Fruit fly (Drosophila melanogaster): ENCODE data around the gene drpr.
A peak's percentile ranks its signal among the peaks of the same experiment; 100 is the strongest.

drpr gene

DNA sequence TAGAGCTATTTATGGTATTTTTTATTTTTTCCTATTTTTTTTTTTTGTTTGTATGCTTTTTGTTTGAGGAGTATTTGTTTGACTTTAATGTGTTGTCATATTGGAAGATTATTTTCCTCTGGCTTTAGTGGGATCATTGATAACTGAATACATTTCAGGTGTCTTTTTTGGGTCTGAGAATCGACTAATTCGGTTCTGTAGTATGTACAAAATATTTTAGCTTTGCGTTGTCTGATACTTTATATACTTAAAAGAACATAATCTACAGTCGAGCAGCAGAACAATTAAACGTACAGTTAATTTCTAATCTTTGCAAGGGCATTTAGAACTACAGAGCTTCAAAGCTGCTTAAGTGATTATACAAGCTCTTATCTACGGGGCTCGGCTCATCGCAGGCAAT, 7.9 kb downstream of the drpr start, which contains the start of gene CG18171:
CG18171 (minus strand) TSS at position 101 of the 400 bp plus-strand sequence.
- TF ChIP-seq CG32006 (GFP tag; optimal IDR thresholded peaks at IDR 0.05) (no peak), Blimp-1 (GFP tag; optimal IDR thresholded peaks at IDR 0.05) (no peak), CG6163 (GFP tag; IDR thresholded peaks at IDR 0.05) (no peak), CG11762 (GFP tag; optimal IDR thresholded peaks at IDR 0.05; ENCODE audit: insufficient read depth) (no peak), CG6276 (GFP tag; optimal IDR thresholded peaks at IDR 0.05) (no peak), Eip75B (GFP tag; optimal IDR thresholded peaks at IDR 0.05) (no peak), dsx (GFP tag; optimal IDR thresholded peaks at IDR 0.05; ENCODE audit: poor library complexity, severe bottlenecking) (no peak), achi (GFP tag; optimal IDR thresholded peaks at IDR 0.05) (no peak), CG6808 (GFP tag; optimal IDR thresholded peaks at IDR 0.05) (no peak), Ets96B (tag; optimal IDR thresholded peaks at IDR 0.05) (no peak), pdm3 (GFP tag; optimal IDR thresholded peaks at IDR 0.05) (no peak), CG4318 (GFP tag; optimal IDR thresholded peaks at IDR 0.05) (no peak)

DNA sequence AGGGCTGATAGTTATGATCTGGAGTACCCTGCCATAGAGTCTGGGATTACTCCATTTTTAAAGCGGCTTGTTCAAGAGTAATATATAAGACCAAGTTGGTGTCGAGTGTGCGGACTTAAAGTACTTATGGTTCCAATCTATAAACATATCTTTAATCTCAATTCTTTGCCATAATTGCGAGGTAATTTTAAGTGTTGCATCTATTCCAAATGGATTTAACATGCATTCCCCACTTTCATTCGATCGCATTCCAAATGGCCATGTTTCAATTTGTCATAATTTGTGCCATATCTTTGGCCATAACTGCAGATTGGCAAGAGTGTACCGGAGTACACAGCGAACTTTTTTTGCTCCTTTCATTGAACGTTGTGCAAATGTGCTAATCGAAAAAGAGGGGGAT, 19.7 kb downstream of the drpr start:
- TF ChIP-seq CG34406 (GFP tag; optimal IDR thresholded peaks at IDR 0.05) (no peak), CG6854 (GFP tag; optimal IDR thresholded peaks at IDR 0.05) (no peak), Sox14 (GFP tag; optimal IDR thresholded peaks at IDR 0.05) (peak; percentile 17), CG31627 (GFP tag; optimal IDR thresholded peaks at IDR 0.05) (peak; percentile 17), salr (GFP tag; optimal IDR thresholded peaks at IDR 0.05) (peak in 1 of 2 experiments; percentile 24), CG3919 (GFP tag; optimal IDR thresholded peaks at IDR 0.05) (peak; percentile 2), OdsH (GFP tag; optimal IDR thresholded peaks at IDR 0.05) (no peak), fkh (GFP tag; optimal IDR thresholded peaks at IDR 0.05) (no peak), esn (GFP tag; optimal IDR thresholded peaks at IDR 0.05) (no peak), CG8632 (GFP tag; optimal IDR thresholded peaks at IDR 0.05) (peak; percentile 18), Ets21C (GFP tag; optimal IDR thresholded peaks at IDR 0.05) (no peak), CG6792 (GFP tag; optimal IDR thresholded peaks at IDR 0.05) (peak; percentile 1), vri (GFP tag; optimal IDR thresholded peaks at IDR 0.05) (no peak), dsx (GFP tag; optimal IDR thresholded peaks at IDR 0.05; ENCODE audit: poor library complexity, severe bottlenecking) (no peak), Blimp-1 (GFP tag; optimal IDR thresholded peaks at IDR 0.05) (no peak), CG10631 (GFP tag; optimal IDR thresholded peaks at IDR 0.05) (no peak), pdm3 (GFP tag; optimal IDR thresholded peaks at IDR 0.05) (no peak), CG6276 (GFP tag; optimal IDR thresholded peaks at IDR 0.05) (no peak), CG6808 (GFP tag; optimal IDR thresholded peaks at IDR 0.05) (peak; percentile 46), Gug (GFP tag; IDR thresholded peaks at IDR 0.05) (no peak), Eip93F (GFP tag; optimal IDR thresholded peaks at IDR 0.05) (no peak), lz (GFP tag; optimal IDR thresholded peaks at IDR 0.05) (no peak), spab (GFP tag; optimal IDR thresholded peaks at IDR 0.05) (no peak), fd59A (GFP tag; optimal IDR thresholded peaks at IDR 0.05) (peak; percentile 45), Sox15 (GFP tag; optimal IDR thresholded peaks at IDR 0.05) (no peak), achi (GFP tag; optimal IDR thresholded peaks at IDR 0.05) (no peak), CG11294 (GFP tag; IDR thresholded peaks at IDR 0.05) (no peak), CG1621 (tag; optimal IDR thresholded peaks at IDR 0.05) (no peak), Lpt (GFP tag; optimal IDR thresholded peaks at IDR 0.05) (no peak), CG8119 (GFP tag; IDR thresholded peaks at IDR 0.05) (no peak), net (GFP tag; optimal IDR thresholded peaks at IDR 0.05) (no peak), Ets96B (tag; optimal IDR thresholded peaks at IDR 0.05) (peak; percentile 52), Met (GFP tag; optimal IDR thresholded peaks at IDR 0.05) (peak; percentile 4), Smox (GFP tag; optimal IDR thresholded peaks at IDR 0.05) (no peak), Hr4 (GFP tag; optimal IDR thresholded peaks at IDR 0.05) (no peak), CG8319 (GFP tag; optimal IDR thresholded peaks at IDR 0.05) (no peak), cyc (GFP tag; optimal IDR thresholded peaks at IDR 0.05) (no peak), topi (GFP tag; optimal IDR thresholded peaks at IDR 0.05) (no peak), CG3032 (tag; optimal IDR thresholded peaks at IDR 0.05) (peak; percentile 59), CG11762 (GFP tag; optimal IDR thresholded peaks at IDR 0.05; ENCODE audit: insufficient read depth) (no peak), acj6 (GFP tag; optimal IDR thresholded peaks at IDR 0.05) (no peak), CG7368 (GFP tag; optimal IDR thresholded peaks at IDR 0.05) (no peak), Eip75B (GFP tag; optimal IDR thresholded peaks at IDR 0.05) (no peak), Eip78C (GFP tag) (no peak), CG6163 (GFP tag; IDR thresholded peaks at IDR 0.05) (no peak), dac (GFP tag; optimal IDR thresholded peaks at IDR 0.05) (no peak), CG4318 (GFP tag; optimal IDR thresholded peaks at IDR 0.05) (no peak), CG16779 (tag; optimal IDR thresholded peaks at IDR 0.05) (no peak)
